Worm (Caenorhabditis elegans): ENCODE results near the gene ttr-18.

DNA sequence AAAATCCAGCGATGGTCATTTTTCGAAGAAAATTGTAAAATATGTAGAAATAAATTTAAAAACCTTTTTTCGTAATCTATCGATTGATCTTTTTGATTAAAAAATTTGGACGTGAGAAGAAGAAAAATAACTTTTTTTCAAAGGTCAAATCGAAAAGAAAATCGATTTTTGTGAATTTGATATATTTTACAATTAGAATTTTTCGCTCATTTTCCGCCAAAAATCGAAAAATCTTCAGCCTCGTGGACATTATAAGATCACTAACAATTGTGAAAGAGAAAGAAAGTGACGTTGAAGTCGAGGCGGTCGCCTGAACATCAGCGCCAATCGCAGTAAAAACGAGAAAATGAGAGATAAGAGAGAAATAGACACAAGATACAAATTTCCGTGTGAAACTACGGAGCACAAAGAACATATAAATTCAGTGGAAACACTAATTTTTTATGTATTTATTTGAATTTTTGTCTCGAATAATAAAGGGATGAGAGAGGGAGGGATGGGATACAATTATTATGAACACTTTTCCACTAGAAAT lies 16.9 kb downstream of the ttr-18 start, which contains the start of gene cisd-1:
- TF ChIP-seq ama-1 (optimal IDR thresholded peaks at IDR 0.05) = no peak
- TF ChIP-seq lin-11 (tag; optimal IDR thresholded peaks at IDR 0.05) = no peak
- no peak for TF ChIP-seq elt-2 (tag; optimal IDR thresholded peaks at IDR 0.05)
- no peak for TF ChIP-seq ceh-24 (tag; optimal IDR thresholded peaks at IDR 0.05)
- TF ChIP-seq unc-86 (tag; optimal IDR thresholded peaks at IDR 0.05) = no peak
